Worm (Caenorhabditis elegans) whole organism, L1 larva: ENCODE measurements around the gene rnp-5.

Experiments
- ama-1 ChIP-seq: fragments of 150-350 bp; optimal IDR thresholded peaks from 2 replicates; lab custom pipeline; 2014
- elt-3 ChIP-seq, 6 experiments: fragments of 150-350 bp in 1 of 6; sonication (generic microtip); optimal IDR thresholded peaks; 2 replicates each; lab custom pipeline; 2017 to 2018; ENCODE audit warnings: missing biosample characterization in 6 of 6, missing genetic modification characterization in 6 of 6, inconsistent platforms in 1 of 6
- hlh-17 ChIP-seq: fragments of 200-800 bp; sonication (Bioruptor generic); optimal IDR thresholded peaks from 2 replicates; lab custom pipeline; 2018; ENCODE audit warnings: missing genetic modification characterization, mild to moderate bottlenecking, missing compliant biosample characterization, moderate library complexity, borderline replicate concordance
- isw-1 ChIP-seq: fragments of 200-800 bp; sonication (Bioruptor generic); IDR thresholded peaks from 2 replicates; pipeline ENCODE4 v1.3.6; 2022; ENCODE audit warnings: missing genetic modification characterization, missing compliant biosample characterization
- snpc-4 ChIP-seq: fragments of 150-350 bp; optimal IDR thresholded peaks from 2 replicates; lab custom pipeline; 2014; ENCODE audit warnings: missing biosample characterization, missing genetic modification characterization
- tbx-2 ChIP-seq: sonication (generic microtip); optimal IDR thresholded peaks from 2 replicates; lab custom pipeline; 2016; ENCODE audit warnings: missing genetic modification characterization, missing compliant biosample characterization
- tlp-1 ChIP-seq: fragments of 150-350 bp; optimal IDR thresholded peaks from 2 replicates; lab custom pipeline; 2014; ENCODE audit warnings: missing biosample characterization, missing genetic modification characterization

ce11 chrIII:859898-860297, 6.2 kb upstream of the rnp-5 start, which contains the start of gene exos-4.2:
- TF ChIP-seq hlh-17 (GFP tag; lab: Kevin White, UChicago): no peak
- no peak for TF ChIP-seq isw-1
- TF ChIP-seq tlp-1 (tag; lab: Kevin White, UChicago): no peak
- no peak for TF ChIP-seq elt-3 (tag; optimal IDR thresholded peaks at IDR 0.05; lab: Kevin White, UChicago)
- no peak for TF ChIP-seq snpc-4 (tag; lab: Kevin White, UChicago)
- TF ChIP-seq tbx-2 (tag; lab: Kevin White, UChicago): no peak
- TF ChIP-seq ama-1 (lab: Kevin White, UChicago): no peak
